Fruit fly (Drosophila melanogaster) whole organism, embryonic: ENCODE data around the gene Utx.

ENCODE experiments used
- Blimp-1 ChIP-seq: fragments of 200-800 bp; sonication (Bioruptor generic); optimal IDR thresholded peaks from 3 replicates; lab custom pipeline; 2018; ENCODE audit warnings: missing biosample characterization, missing genetic modification characterization, mild to moderate bottlenecking, moderate library complexity, missing genetic modification reagents
- CG10147 ChIP-seq: fragments of 200-800 bp; sonication (Bioruptor generic); optimal IDR thresholded peaks from 2 replicates; lab custom pipeline; 2019; ENCODE audit warnings: missing biosample characterization, mild to moderate bottlenecking, missing genetic modification characterization, moderate library complexity
- CG10274 ChIP-seq: fragments of 200-800 bp; sonication (Bioruptor generic); optimal IDR thresholded peaks from 3 replicates; lab custom pipeline; 2017; ENCODE audit warnings: missing biosample characterization, mild to moderate bottlenecking, missing genetic modification characterization
- CG10565 ChIP-seq: fragments of 200-800 bp; sonication (Bioruptor generic); optimal IDR thresholded peaks from 3 replicates; lab custom pipeline; 2016; ENCODE audit warnings: missing biosample characterization, mild to moderate bottlenecking, missing genetic modification characterization
- CG11093 ChIP-seq: fragments of 200-800 bp; sonication (Bioruptor generic); IDR thresholded peaks from 3 replicates; pipeline ENCODE4 v1.3.6; 2022; ENCODE audit warnings: missing biosample characterization, missing genetic modification characterization
- CG11247 ChIP-seq: fragments of 200-800 bp; sonication (Bioruptor generic); IDR thresholded peaks from 2 replicates; pipeline ENCODE4 v1.3.6; 2022; ENCODE audit warnings: missing biosample characterization, missing genetic modification characterization
- CG11723 ChIP-seq: fragments of 200-800 bp; sonication (Bioruptor generic); optimal IDR thresholded peaks from 2 replicates; lab custom pipeline; 2017; ENCODE audit warnings: missing biosample characterization, mild to moderate bottlenecking, missing genetic modification characterization
- CG12155 ChIP-seq: fragments of 200-800 bp; sonication (Bioruptor generic); optimal IDR thresholded peaks from 3 replicates; lab custom pipeline; 2016; ENCODE audit warnings: missing biosample characterization, missing genetic modification characterization
- CG12219 ChIP-seq: fragments of 200-800 bp; sonication (Bioruptor generic); optimal IDR thresholded peaks from 3 replicates; lab custom pipeline; 2018; ENCODE audit warnings: missing biosample characterization, mild to moderate bottlenecking, missing genetic modification characterization
- CG15011 ChIP-seq: fragments of 200-800 bp; sonication (Bioruptor generic); optimal IDR thresholded peaks from 3 replicates; lab custom pipeline; 2018; ENCODE audit warnings: missing biosample characterization, mild to moderate bottlenecking, missing genetic modification characterization
- CG1529 ChIP-seq: fragments of 200-800 bp; sonication (Bioruptor generic); optimal IDR thresholded peaks from 3 replicates; lab custom pipeline; 2018; ENCODE audit warnings: missing biosample characterization, missing genetic modification characterization
- CG1647 ChIP-seq: fragments of 200-800 bp; sonication (Bioruptor generic); optimal IDR thresholded peaks from 3 replicates; lab custom pipeline; 2016; ENCODE audit warnings: missing biosample characterization, missing genetic modification characterization
- CG17328 ChIP-seq: fragments of 200-800 bp; sonication (Bioruptor generic); IDR thresholded peaks from 2 replicates; pipeline ENCODE4 v1.3.6; 2022; ENCODE audit warnings: missing biosample characterization, missing genetic modification characterization
- CG18011 ChIP-seq: fragments of 200-800 bp; sonication (Bioruptor generic); optimal IDR thresholded peaks from 2 replicates; lab custom pipeline; 2017; ENCODE audit warnings: missing biosample characterization, missing genetic modification characterization, mild to moderate bottlenecking, moderate library complexity, missing genotype
- CG30403 ChIP-seq: fragments of 200-800 bp; sonication (Bioruptor generic); optimal IDR thresholded peaks from 3 replicates; lab custom pipeline; 2016; ENCODE audit warnings: missing biosample characterization, missing genetic modification characterization
- CG31441 ChIP-seq: fragments of 200-800 bp; sonication (Bioruptor generic); IDR thresholded peaks from 2 replicates; pipeline ENCODE4 v1.3.6; 2022; ENCODE audit warnings: missing biosample characterization, missing genetic modification characterization
- CG33557 ChIP-seq: fragments of 200-800 bp; sonication (Bioruptor generic); optimal IDR thresholded peaks from 2 replicates; lab custom pipeline; 2019; ENCODE audit warnings: missing biosample characterization, mild to moderate bottlenecking, missing genetic modification characterization, moderate library complexity
- CG42726 ChIP-seq: fragments of 200-800 bp; sonication (Bioruptor generic); IDR thresholded peaks from 2 replicates; pipeline ENCODE4 v1.3.6; 2022; ENCODE audit warnings: missing biosample characterization, missing genetic modification characterization; ENCODE audit not compliant: partially characterized antibody
- CG6254 ChIP-seq: fragments of 200-800 bp; sonication (Bioruptor generic); optimal IDR thresholded peaks from 3 replicates; lab custom pipeline; 2017; ENCODE audit warnings: mild to moderate bottlenecking, missing biosample characterization, missing genetic modification reagents, missing genetic modification characterization
- CG6272 ChIP-seq: fragments of 200-800 bp; sonication (Bioruptor generic); IDR thresholded peaks from 2 replicates; pipeline ENCODE4 v1.3.6; 2022; ENCODE audit warnings: missing biosample characterization, missing genetic modification characterization
- CG6854 ChIP-seq: fragments of 200-800 bp; sonication (Bioruptor generic); optimal IDR thresholded peaks from 3 replicates; lab custom pipeline; 2017; ENCODE audit warnings: missing biosample characterization, mild to moderate bottlenecking, missing genetic modification characterization
- CG8944 ChIP-seq: fragments of 200-800 bp; sonication (Bioruptor generic); optimal IDR thresholded peaks from 3 replicates; lab custom pipeline; 2016; ENCODE audit warnings: missing biosample characterization, missing genetic modification characterization
- CHES-1-like ChIP-seq: fragments of 200-800 bp; sonication (Bioruptor generic); optimal IDR thresholded peaks from 2 replicates; lab custom pipeline; 2016; ENCODE audit warnings: missing biosample characterization, missing genetic modification characterization
- CTCF ChIP-seq: fragments of 200-800 bp; sonication (Bioruptor generic); optimal IDR thresholded peaks from 2 replicates; lab custom pipeline; 2017; ENCODE audit warnings: missing biosample characterization, mild to moderate bottlenecking, missing genetic modification characterization, moderate library complexity
- D ChIP-seq, 2 experiments: fragments of 200-800 bp in 1 of 2; fragments of >200 bp in 1 of 2; sonication (Bioruptor generic) in 1 of 2; optimal IDR thresholded peaks; 2 replicates in 1 of 2; 3 replicates in 1 of 2; lab custom pipeline; 2017; ENCODE audit warnings: mild to moderate bottlenecking in 1 of 2, missing biosample characterization in 1 of 2, missing genetic modification characterization in 1 of 2, missing genetic modification reagents in 1 of 2
- Dad ChIP-seq: fragments of 200-800 bp; sonication (Bioruptor generic); optimal IDR thresholded peaks from 3 replicates; lab custom pipeline; 2016; ENCODE audit warnings: missing biosample characterization, missing genetic modification characterization
- Doc2 ChIP-seq: fragments of 200-800 bp; sonication (Bioruptor generic); IDR thresholded peaks from 2 replicates; pipeline ENCODE4 v1.3.6; 2022; ENCODE audit warnings: missing biosample characterization, missing genetic modification characterization
- Hr3 ChIP-seq: fragments of 200-800 bp; sonication (Bioruptor generic); optimal IDR thresholded peaks from 3 replicates; lab custom pipeline; 2016; ENCODE audit warnings: missing biosample characterization, missing genetic modification characterization
- Kr ChIP-seq: fragments of 200-800 bp; sonication (Bioruptor generic); optimal IDR thresholded peaks from 2 replicates; lab custom pipeline; 2017; ENCODE audit warnings: missing biosample characterization, mild to moderate bottlenecking, missing genetic modification characterization
- Oli ChIP-seq: fragments of 200-800 bp; sonication (Bioruptor generic); optimal IDR thresholded peaks from 2 replicates; lab custom pipeline; 2018; ENCODE audit warnings: missing biosample characterization, mild to moderate bottlenecking, missing genetic modification characterization, moderate library complexity
- Ptx1 ChIP-seq: fragments of 200-800 bp; sonication (Bioruptor generic); IDR thresholded peaks from 2 replicates; pipeline ENCODE4 v1.3.6; 2022; ENCODE audit warnings: missing biosample characterization, missing genetic modification characterization
- btn ChIP-seq: fragments of 200-800 bp; sonication (Bioruptor generic); optimal IDR thresholded peaks from 2 replicates; lab custom pipeline; 2016; ENCODE audit warnings: missing biosample characterization, missing genetic modification characterization
- cato ChIP-seq: fragments of 200-800 bp; sonication (Bioruptor generic); optimal IDR thresholded peaks from 2 replicates; lab custom pipeline; 2016; ENCODE audit warnings: missing biosample characterization, missing genetic modification characterization, borderline replicate concordance
- ems ChIP-seq: fragments of 200-800 bp; sonication (Bioruptor generic); optimal IDR thresholded peaks from 3 replicates; lab custom pipeline; 2016; ENCODE audit warnings: missing biosample characterization, missing genetic modification characterization
- ftz-f1 ChIP-seq: fragments of 200-800 bp; sonication (Bioruptor generic); optimal IDR thresholded peaks from 2 replicates; lab custom pipeline; 2016; ENCODE audit warnings: missing biosample characterization, missing genetic modification characterization
- gcm2 ChIP-seq: fragments of 200-800 bp; sonication (Bioruptor generic); optimal IDR thresholded peaks from 2 replicates; lab custom pipeline; 2016; ENCODE audit warnings: missing biosample characterization, missing genetic modification characterization
- hkb ChIP-seq, 2 experiments: fragments of 200-800 bp in 1 of 2; fragments of >200 bp in 1 of 2; sonication (Bioruptor generic) in 1 of 2; IDR thresholded peaks in 1 of 2; optimal IDR thresholded peaks in 1 of 2; 2 replicates each; pipeline versions ENCODE4 v1.3.6 to Lab custom; 2017 to 2022; ENCODE audit warnings: missing biosample characterization in 1 of 2, missing genetic modification characterization in 1 of 2
- jumu ChIP-seq: fragments of 200-800 bp; sonication (Bioruptor generic); optimal IDR thresholded peaks from 3 replicates; lab custom pipeline; 2016; ENCODE audit warnings: missing biosample characterization, missing genetic modification characterization
- kah ChIP-seq: fragments of 200-800 bp; sonication (Bioruptor generic); optimal IDR thresholded peaks from 2 replicates; lab custom pipeline; 2018; ENCODE audit warnings: missing biosample characterization, mild to moderate bottlenecking, missing genetic modification characterization
- lbe ChIP-seq: fragments of 200-800 bp; sonication (Bioruptor generic); optimal IDR thresholded peaks from 2 replicates; lab custom pipeline; 2016; ENCODE audit warnings: missing biosample characterization, mild to moderate bottlenecking, missing genetic modification characterization
- luna ChIP-seq: fragments of 200-800 bp; sonication (Bioruptor generic); optimal IDR thresholded peaks from 2 replicates; lab custom pipeline; 2016; ENCODE audit warnings: missing biosample characterization, missing genetic modification characterization
- maf-S ChIP-seq: fragments of 200-800 bp; sonication (Bioruptor generic); optimal IDR thresholded peaks from 2 replicates; lab custom pipeline; 2016; ENCODE audit warnings: missing biosample characterization, missing genetic modification characterization
- peb ChIP-seq: fragments of 200-800 bp; sonication (Bioruptor generic); IDR thresholded peaks from 2 replicates; pipeline ENCODE4 v1.3.6; 2022; ENCODE audit warnings: missing biosample characterization, missing genetic modification characterization
- pnt ChIP-seq: fragments of 200-800 bp; sonication (Bioruptor generic); optimal IDR thresholded peaks from 3 replicates; lab custom pipeline; 2016; ENCODE audit warnings: missing biosample characterization, missing genetic modification characterization
- sima ChIP-seq: fragments of 200-800 bp; sonication (Bioruptor generic); optimal IDR thresholded peaks from 2 replicates; lab custom pipeline; 2016; ENCODE audit warnings: missing biosample characterization, missing genetic modification characterization
- ssp ChIP-seq: fragments of 200-800 bp; sonication (Bioruptor generic); IDR thresholded peaks from 2 replicates; pipeline ENCODE4 v1.3.6; 2022; ENCODE audit warnings: missing biosample characterization, missing genetic modification characterization
- tll ChIP-seq, 2 experiments: fragments of 200-800 bp in 1 of 2; fragments of >200 bp in 1 of 2; sonication (Bioruptor generic) in 1 of 2; optimal IDR thresholded peaks; 2 replicates each; lab custom pipeline; 2017 to 2019; ENCODE audit warnings: missing biosample characterization in 2 of 2, missing genetic modification characterization in 2 of 2, mild to moderate bottlenecking in 1 of 2, moderate library complexity in 1 of 2
- trem ChIP-seq: fragments of 200-800 bp; optimal IDR thresholded peaks from 3 replicates; lab custom pipeline; 2019; ENCODE audit warnings: missing biosample characterization, mild to moderate bottlenecking, missing genetic modification characterization, moderate library complexity
- vnd ChIP-seq: fragments of 200-800 bp; sonication (Bioruptor generic); IDR thresholded peaks from 3 replicates; pipeline ENCODE4 v1.3.6; 2022; ENCODE audit warnings: missing biosample characterization, missing genetic modification characterization; ENCODE audit not compliant: partially characterized antibody
- wek ChIP-seq: fragments of 200-800 bp; sonication (Bioruptor generic); optimal IDR thresholded peaks from 3 replicates; lab custom pipeline; 2018; ENCODE audit warnings: missing biosample characterization, mild to moderate bottlenecking, missing genetic modification characterization, moderate library complexity

Gene Utx

dm6 chr2L:10292066-10292560 is 13.5 kb upstream of the Utx start, which contains the start of gene Ufd4 (continued):
- TF ChIP-seq Blimp-1 (GFP tag; lab: Kevin White, UChicago) (no peak), CG12219 (GFP tag; lab: Kevin White, UChicago) (no peak), CG11723 (GFP tag; lab: Kevin White, UChicago) (no peak), maf-S (GFP tag; lab: Kevin White, UChicago) (peak; percentile 54), cato (GFP tag; lab: Kevin White, UChicago) (no peak), CG15011 (GFP tag; lab: Kevin White, UChicago) (no peak), CG17328 (peak; percentile 58), CG33557 (GFP tag; lab: Kevin White, UChicago) (no peak), Doc2 (GFP tag; lab: Robert Waterston, UW) (no peak), CG10147 (no peak), CG6854 (GFP tag; lab: Kevin White, UChicago) (no peak), CG11247 (GFP tag; lab: Robert Waterston, UW) (no peak), D (optimal IDR thresholded peaks at IDR 0.05; lab: Kevin White, UChicago) (no peak), D (GFP tag; optimal IDR thresholded peaks at IDR 0.05; lab: Kevin White, UChicago) (peak; percentile 26), CG42726 (GFP tag; lab: Robert Waterston, UW) (no peak), pnt (peak; percentile 8), Oli (tag; lab: Kevin White, UChicago) (no peak), lbe (GFP tag; lab: Kevin White, UChicago) (no peak), luna (no peak), CTCF (no peak), CG1529 (GFP tag; lab: Kevin White, UChicago) (no peak), CG31441 (GFP tag; lab: Robert Waterston, UW) (no peak), kah (peak; percentile 43), CG8944 (GFP tag; lab: Kevin White, UChicago) (peak; percentile 3), CG10565 (GFP tag; lab: Kevin White, UChicago) (no peak), Ptx1 (GFP tag; lab: Robert Waterston, UW) (no peak), CG6272 (GFP tag; lab: Robert Waterston, UW) (no peak), btn (GFP tag; lab: Kevin White, UChicago) (peak; percentile 14), CG30403 (GFP tag; lab: Kevin White, UChicago) (peak; percentile 67), hkb (optimal IDR thresholded peaks at IDR 0.05; lab: Kevin White, UChicago) (no peak), hkb (GFP tag; IDR thresholded peaks at IDR 0.05; lab: Robert Waterston, UW) (peak; percentile 84), ftz-f1 (GFP tag; lab: Kevin White, UChicago) (no peak), gcm2 (GFP tag; lab: Kevin White, UChicago) (peak; percentile 56), Dad (GFP tag; lab: Kevin White, UChicago) (peak; percentile 54), Kr (no peak), ssp (GFP tag; lab: Robert Waterston, UW) (no peak; the same call in 1 of the 2 replicates), sima (GFP tag; lab: Kevin White, UChicago) (no peak), tll (GFP tag; optimal IDR thresholded peaks at IDR 0.05; lab: Kevin White, UChicago) (no peak), CG11093 (GFP tag; lab: Robert Waterston, UW) (no peak), peb (GFP tag; lab: Robert Waterston, UW) (no peak), Hr3 (GFP tag; lab: Kevin White, UChicago) (peak; percentile 30), trem (peak; percentile 66), vnd (GFP tag; lab: Robert Waterston, UW) (no peak), CG10274 (GFP tag; lab: Kevin White, UChicago) (no peak), CG18011 (GFP tag; lab: Kevin White, UChicago) (peak; percentile 19), CG6254 (peak; percentile 41), ems (GFP tag; lab: Kevin White, UChicago) (peak; percentile 64), CHES-1-like (peak; percentile 42), CG1647 (GFP tag; lab: Kevin White, UChicago) (peak; percentile 56), wek (GFP tag; lab: Kevin White, UChicago) (peak; percentile 98), jumu (peak; percentile 36), CG12155 (GFP tag; lab: Kevin White, UChicago) (peak; percentile 57)
